Fruit fly (Drosophila melanogaster) whole organism, embryonic: ENCODE results near the gene wuho.

Source experiments
- ATbp ChIP-seq: fragments of 200-800 bp; sonication (Bioruptor generic); optimal IDR thresholded peaks from 2 replicates; lab custom pipeline; 2017; ENCODE audit warnings: missing biosample characterization, mild to moderate bottlenecking, missing genetic modification characterization, missing genetic modification reagents
- Awh ChIP-seq: fragments of 200-800 bp; sonication (Bioruptor generic); IDR thresholded peaks from 2 replicates; pipeline ENCODE4, ENCODE4 v1.3.6; 2022; ENCODE audit warnings: missing biosample characterization, missing genetic modification characterization
- Bteb2 ChIP-seq: fragments of 200-800 bp; sonication (Bioruptor generic); optimal IDR thresholded peaks from 2 replicates; lab custom pipeline; 2016; ENCODE audit warnings: missing biosample characterization, missing genetic modification characterization
- CG12219 ChIP-seq: fragments of 200-800 bp; sonication (Bioruptor generic); optimal IDR thresholded peaks from 3 replicates; lab custom pipeline; 2018; ENCODE audit warnings: missing biosample characterization, mild to moderate bottlenecking, missing genetic modification characterization
- CG13775 ChIP-seq: fragments of 200-800 bp; sonication (Bioruptor generic); optimal IDR thresholded peaks from 3 replicates; lab custom pipeline; 2017; ENCODE audit warnings: missing biosample characterization, mild to moderate bottlenecking, missing genetic modification characterization
- CG14441 ChIP-seq: fragments of 200-800 bp; sonication (Bioruptor generic); IDR thresholded peaks from 2 replicates; pipeline ENCODE4 v1.3.6; 2022; ENCODE audit warnings: missing biosample characterization, missing genetic modification characterization
- CG15696 ChIP-seq: fragments of 200-800 bp; sonication (Bioruptor generic); optimal IDR thresholded peaks from 2 replicates; lab custom pipeline; 2019; ENCODE audit warnings: missing biosample characterization, mild to moderate bottlenecking, missing genetic modification characterization, moderate library complexity
- CG16863 ChIP-seq: fragments of 200-800 bp; sonication (Bioruptor generic); optimal IDR thresholded peaks from 3 replicates; lab custom pipeline; 2016; ENCODE audit warnings: missing biosample characterization, missing genetic modification characterization
- CG17568 ChIP-seq: fragments of 200-800 bp; sonication (Bioruptor generic); optimal IDR thresholded peaks from 2 replicates; lab custom pipeline; 2018; ENCODE audit warnings: missing biosample characterization, mild to moderate bottlenecking, missing genetic modification characterization, moderate library complexity
- CG17612 ChIP-seq: fragments of 200-800 bp; sonication (Bioruptor generic); IDR thresholded peaks from 2 replicates; pipeline ENCODE4 v1.3.6; 2022; ENCODE audit warnings: missing biosample characterization, missing genetic modification characterization
- CG18764 ChIP-seq: fragments of 200-800 bp; sonication (Bioruptor generic); optimal IDR thresholded peaks from 3 replicates; lab custom pipeline; 2016; ENCODE audit warnings: missing biosample characterization, missing genetic modification characterization
- CG2116 ChIP-seq: fragments of 200-800 bp; sonication (Bioruptor generic); optimal IDR thresholded peaks from 3 replicates; lab custom pipeline; 2018; ENCODE audit warnings: missing biosample characterization, mild to moderate bottlenecking, missing genetic modification characterization
- CG2120 ChIP-seq: fragments of 200-800 bp; sonication (Bioruptor generic); optimal IDR thresholded peaks from 3 replicates; lab custom pipeline; 2016; ENCODE audit warnings: missing biosample characterization, missing genetic modification characterization
- CG32532 ChIP-seq: fragments of 200-800 bp; sonication (Bioruptor generic); IDR thresholded peaks from 2 replicates; pipeline ENCODE4 v1.3.6; 2022; ENCODE audit warnings: missing biosample characterization, missing genetic modification characterization
- CG4282 ChIP-seq: fragments of 200-800 bp; sonication (Bioruptor generic); optimal IDR thresholded peaks from 2 replicates; lab custom pipeline; 2016; ENCODE audit warnings: missing biosample characterization, missing genetic modification characterization
- CG43689 ChIP-seq: fragments of 200-800 bp; sonication (Bioruptor generic); IDR thresholded peaks from 2 replicates; pipeline ENCODE4 v1.3.6; 2022; ENCODE audit warnings: missing biosample characterization, missing genetic modification characterization
- CG4820 ChIP-seq: fragments of 200-800 bp; sonication (Bioruptor generic); optimal IDR thresholded peaks from 3 replicates; lab custom pipeline; 2016; ENCODE audit warnings: missing biosample characterization, missing genetic modification characterization
- CG5245 ChIP-seq: fragments of 200-800 bp; sonication (Bioruptor generic); optimal IDR thresholded peaks from 3 replicates; lab custom pipeline; 2016; ENCODE audit warnings: missing biosample characterization, missing genetic modification characterization
- CG5953 ChIP-seq: fragments of 200-800 bp; sonication (Bioruptor generic); IDR thresholded peaks from 2 replicates; pipeline ENCODE4 v1.3.6; 2022; ENCODE audit warnings: missing biosample characterization, missing genetic modification characterization
- CG6272 ChIP-seq: fragments of 200-800 bp; sonication (Bioruptor generic); IDR thresholded peaks from 2 replicates; pipeline ENCODE4 v1.3.6; 2022; ENCODE audit warnings: missing biosample characterization, missing genetic modification characterization
- CG8388 ChIP-seq: fragments of 200-800 bp; sonication (Bioruptor generic); optimal IDR thresholded peaks from 2 replicates; lab custom pipeline; 2019; ENCODE audit warnings: missing biosample characterization, mild to moderate bottlenecking, missing genetic modification characterization, moderate library complexity
- CG8944 ChIP-seq: fragments of 200-800 bp; sonication (Bioruptor generic); optimal IDR thresholded peaks from 3 replicates; lab custom pipeline; 2016; ENCODE audit warnings: missing biosample characterization, missing genetic modification characterization
- CG9215 ChIP-seq: fragments of 200-800 bp; sonication (Bioruptor generic); IDR thresholded peaks from 2 replicates; pipeline ENCODE4 v1.3.6; 2022; ENCODE audit warnings: missing biosample characterization, missing genetic modification characterization
- D ChIP-seq, 2 experiments: fragments of 200-800 bp in 1 of 2; fragments of >200 bp in 1 of 2; sonication (Bioruptor generic) in 1 of 2; optimal IDR thresholded peaks; 2 replicates in 1 of 2; 3 replicates in 1 of 2; lab custom pipeline; 2017; ENCODE audit warnings: mild to moderate bottlenecking in 1 of 2, missing biosample characterization in 1 of 2, missing genetic modification characterization in 1 of 2, missing genetic modification reagents in 1 of 2
- Dll ChIP-seq: fragments of 200-800 bp; sonication (Bioruptor generic); IDR thresholded peaks from 4 replicates; pipeline ENCODE4 v1.3.6; 2022; ENCODE audit warnings: missing biosample characterization, missing genetic modification characterization; ENCODE audit not compliant: partially characterized antibody
- Hmr ChIP-seq: fragments of 200-800 bp; sonication (Bioruptor generic); optimal IDR thresholded peaks from 3 replicates; lab custom pipeline; 2017; ENCODE audit warnings: mild to moderate bottlenecking, missing biosample characterization, missing genetic modification reagents, missing genetic modification characterization
- Jarid2 ChIP-seq: fragments of 200-800 bp; sonication (Bioruptor generic); optimal IDR thresholded peaks from 3 replicates; lab custom pipeline; 2017; ENCODE audit warnings: mild to moderate bottlenecking, missing biosample characterization, missing genetic modification reagents, missing genetic modification characterization
- Trl ChIP-seq, 3 experiments: fragments of >200 bp in 2 of 3; fragments of 200-800 bp in 1 of 3; sonication (Bioruptor generic) in 1 of 3; optimal IDR thresholded peaks; 2 replicates in 1 of 3; 3 replicates in 2 of 3; lab custom pipeline; 2016 to 2017; ENCODE audit warnings: missing biosample characterization in 1 of 3, missing genetic modification characterization in 1 of 3
- Usf ChIP-seq: fragments of 200-800 bp; sonication (Bioruptor generic); optimal IDR thresholded peaks from 2 replicates; lab custom pipeline; 2017; ENCODE audit warnings: missing genotype, missing biosample characterization, missing genetic modification characterization
- Xbp1 ChIP-seq: fragments of 200-800 bp; sonication (Bioruptor generic); optimal IDR thresholded peaks from 3 replicates; lab custom pipeline; 2016; ENCODE audit warnings: missing biosample characterization, mild to moderate bottlenecking, missing genetic modification characterization
- ap ChIP-seq: fragments of 200-800 bp; sonication (Bioruptor generic); IDR thresholded peaks from 2 replicates; pipeline ENCODE4 v1.3.6; 2022; ENCODE audit warnings: missing biosample characterization, missing genetic modification characterization
- br ChIP-seq: fragments of >200 bp; optimal IDR thresholded peaks from 2 replicates; lab custom pipeline; 2017
- btn ChIP-seq: fragments of 200-800 bp; sonication (Bioruptor generic); optimal IDR thresholded peaks from 2 replicates; lab custom pipeline; 2016; ENCODE audit warnings: missing biosample characterization, missing genetic modification characterization
- cas ChIP-seq: fragments of 200-800 bp; sonication (Bioruptor generic); IDR thresholded peaks from 2 replicates; pipeline ENCODE4 v1.3.6; 2022; ENCODE audit warnings: missing biosample characterization, missing genetic modification characterization
- chm ChIP-seq: fragments of 200-800 bp; sonication (Bioruptor generic); IDR thresholded peaks from 2 replicates; pipeline ENCODE4 v1.3.6; 2022; ENCODE audit warnings: missing biosample characterization, missing genetic modification characterization
- dpn ChIP-seq, 2 experiments: fragments of 200-800 bp; sonication (Bioruptor generic); optimal IDR thresholded peaks; 3 replicates each; lab custom pipeline; 2016; ENCODE audit warnings: missing biosample characterization in 2 of 2, missing genetic modification characterization in 2 of 2
- en ChIP-seq: fragments of 200-800 bp; sonication (Bioruptor generic); optimal IDR thresholded peaks from 2 replicates; lab custom pipeline; 2016; ENCODE audit warnings: missing biosample characterization, missing genetic modification characterization
- grn ChIP-seq: fragments of 200-800 bp; sonication (Bioruptor generic); optimal IDR thresholded peaks from 3 replicates; lab custom pipeline; 2017; ENCODE audit warnings: missing biosample characterization, missing genetic modification characterization
- ham ChIP-seq: fragments of 200-800 bp; sonication (Bioruptor generic); IDR thresholded peaks from 2 replicates; pipeline ENCODE4 v1.3.6; 2022; ENCODE audit warnings: missing biosample characterization, missing genetic modification characterization
- her ChIP-seq: fragments of 200-800 bp; sonication (Bioruptor generic); optimal IDR thresholded peaks from 2 replicates; lab custom pipeline; 2016; ENCODE audit warnings: missing biosample characterization, missing genetic modification characterization
- klu ChIP-seq: fragments of 200-800 bp; sonication (Bioruptor generic); IDR thresholded peaks from 2 replicates; pipeline ENCODE4 v1.3.6; 2022; ENCODE audit warnings: missing biosample characterization, missing genetic modification characterization
- lab ChIP-seq: fragments of 200-800 bp; sonication (Bioruptor generic); optimal IDR thresholded peaks from 3 replicates; lab custom pipeline; 2017; ENCODE audit warnings: missing biosample characterization, missing genetic modification characterization, mild to moderate bottlenecking, moderate library complexity, missing genetic modification reagents
- oc ChIP-seq: fragments of 200-800 bp; sonication (Bioruptor generic); optimal IDR thresholded peaks from 2 replicates; lab custom pipeline; 2018; ENCODE audit warnings: missing biosample characterization, mild to moderate bottlenecking, missing genetic modification characterization, moderate library complexity
- ranshi ChIP-seq: fragments of 200-800 bp; sonication (Bioruptor generic); IDR thresholded peaks from 2 replicates; pipeline ENCODE4 v1.3.6; 2022; ENCODE audit warnings: missing biosample characterization, missing genetic modification characterization
- sc ChIP-seq, 3 experiments: fragments of >200 bp in 2 of 3; fragments of 200-800 bp in 1 of 3; sonication (Bioruptor generic) in 1 of 3; optimal IDR thresholded peaks; 2 replicates in 2 of 3; 3 replicates in 1 of 3; lab custom pipeline; 2017; ENCODE audit warnings: mild to moderate bottlenecking in 1 of 3, missing biosample characterization in 1 of 3, missing genetic modification characterization in 1 of 3, missing genetic modification reagents in 1 of 3
- schlank ChIP-seq: fragments of 200-800 bp; sonication (Bioruptor generic); optimal IDR thresholded peaks from 2 replicates; lab custom pipeline; 2018; ENCODE audit warnings: missing biosample characterization, mild to moderate bottlenecking, missing genetic modification characterization
- seq ChIP-seq: fragments of 200-800 bp; sonication (Bioruptor generic); IDR thresholded peaks from 2 replicates; pipeline ENCODE4 v1.3.6; 2022; ENCODE audit warnings: missing biosample characterization, missing genetic modification characterization
- sqz ChIP-seq: fragments of 200-800 bp; sonication (Bioruptor generic); optimal IDR thresholded peaks from 3 replicates; lab custom pipeline; 2018; ENCODE audit warnings: missing biosample characterization, mild to moderate bottlenecking, missing genetic modification characterization
- trem ChIP-seq: fragments of 200-800 bp; optimal IDR thresholded peaks from 3 replicates; lab custom pipeline; 2019; ENCODE audit warnings: missing biosample characterization, mild to moderate bottlenecking, missing genetic modification characterization, moderate library complexity
- wor ChIP-seq: fragments of 200-800 bp; sonication (Bioruptor generic); IDR thresholded peaks from 2 replicates; pipeline ENCODE4 v1.3.6; 2022; ENCODE audit warnings: missing biosample characterization, missing genetic modification characterization

Gene wuho

dm6 chrX:6295129-6295539 is 7.2 kb downstream of the wuho start, which contains the start of the genes CG15891 and CG3815 (continued):
- TF ChIP-seq en (GFP tag; lab: Kevin White, UChicago) (no peak), CG4282 (GFP tag; lab: Kevin White, UChicago) (no peak), dpn (GFP tag; optimal IDR thresholded peaks at IDR 0.05; lab: Kevin White, UChicago) (peak; percentile 48 to 53), klu (0 out of 2 replicates have a peak, but pooled peaks have one; percentile 40), CG9215 (GFP tag; lab: Robert Waterston, UW) (peak; percentile 68), CG4820 (GFP tag; lab: Kevin White, UChicago) (peak; percentile 10), D (optimal IDR thresholded peaks at IDR 0.05; lab: Kevin White, UChicago) (no peak), D (GFP tag; optimal IDR thresholded peaks at IDR 0.05; lab: Kevin White, UChicago) (no peak), CG2116 (GFP tag; lab: Kevin White, UChicago) (peak; percentile 64), CG17612 (GFP tag; lab: Robert Waterston, UW) (no peak), CG15696 (tag; lab: Kevin White, UChicago) (peak; percentile 56), CG13775 (GFP tag; lab: Kevin White, UChicago) (peak; percentile 67), cas (GFP tag; lab: Robert Waterston, UW) (no peak), ham (GFP tag; lab: Robert Waterston, UW) (0 out of 2 replicates have a peak, but pooled peaks have one; percentile 8), Jarid2 (GFP tag; lab: Kevin White, UChicago) (no peak), CG16863 (GFP tag; lab: Kevin White, UChicago) (no peak), schlank (tag; lab: Kevin White, UChicago) (peak; percentile 35), Awh (GFP tag; lab: Robert Waterston, UW) (no peak), Trl (optimal IDR thresholded peaks at IDR 0.05; lab: Kevin White, UChicago) (no peak), Trl (GFP tag; optimal IDR thresholded peaks at IDR 0.05; lab: Kevin White, UChicago) (peak; percentile 49), wor (GFP tag; lab: Robert Waterston, UW) (no peak), CG8944 (GFP tag; lab: Kevin White, UChicago) (peak; percentile 23), CG5245 (GFP tag; lab: Kevin White, UChicago) (no peak), CG18764 (no peak), CG8388 (peak; percentile 55), CG2120 (GFP tag; lab: Kevin White, UChicago) (peak; percentile 73), oc (tag; lab: Kevin White, UChicago) (no peak), CG43689 (GFP tag; lab: Robert Waterston, UW) (no peak), CG32532 (GFP tag; lab: Robert Waterston, UW) (peak; percentile 71), CG6272 (GFP tag; lab: Robert Waterston, UW) (peak; percentile 42; the same call in 1 of the 2 replicates), grn (GFP tag; lab: Kevin White, UChicago) (peak; percentile 66), Xbp1 (GFP tag; lab: Kevin White, UChicago) (peak; percentile 53), sc (optimal IDR thresholded peaks at IDR 0.05; lab: Kevin White, UChicago) (no peak), sc (GFP tag; optimal IDR thresholded peaks at IDR 0.05; lab: Kevin White, UChicago) (no peak), Dll (GFP tag; lab: Robert Waterston, UW) (peak; percentile 63; the same call in 3 of the 4 replicates), chm (no peak), btn (GFP tag; lab: Kevin White, UChicago) (no peak), CG17568 (GFP tag; lab: Kevin White, UChicago) (no peak), her (peak; percentile 23), ranshi (peak; percentile 36; the same call in 1 of the 2 replicates), ATbp (no peak), CG12219 (GFP tag; lab: Kevin White, UChicago) (no peak), ap (no peak), Hmr (GFP tag; lab: Kevin White, UChicago) (no peak), Bteb2 (GFP tag; lab: Kevin White, UChicago) (peak; percentile 19), sqz (no peak), Usf (no peak), trem (tag; lab: Kevin White, UChicago) (peak; percentile 62), CG5953 (GFP tag; lab: Robert Waterston, UW) (no peak), br (lab: Kevin White, UChicago) (no peak), lab (GFP tag; lab: Kevin White, UChicago) (no peak), seq (GFP tag; lab: Robert Waterston, UW) (no peak), CG14441 (GFP tag; lab: Robert Waterston, UW) (peak; percentile 48; the same call in 1 of the 2 replicates)
